Worm (Caenorhabditis elegans) whole organism, L4 larva: ENCODE measurements around the gene fubl-1.

ENCODE experiments used
- T26A8.4 ChIP-seq: fragments of 200-800 bp; sonication (Bioruptor generic); IDR thresholded peaks from 2 replicates; pipeline ENCODE4 v1.3.6; 2022; ENCODE audit warnings: missing genetic modification characterization, missing compliant biosample characterization
- Y48G9A.11 ChIP-seq: fragments of 200-800 bp; sonication (Bioruptor generic); IDR thresholded peaks from 2 replicates; pipeline ENCODE4 v1.3.6; 2022; ENCODE audit warnings: missing genetic modification reagents, missing genetic modification characterization, missing compliant biosample characterization
- ZK337.2 ChIP-seq: fragments of 200-800 bp; sonication (Bioruptor generic); IDR thresholded peaks from 2 replicates; pipeline ENCODE4 v1.3.6; 2022; ENCODE audit warnings: missing genetic modification reagents, missing genetic modification characterization, missing compliant biosample characterization
- aly-2 ChIP-seq: sonication (generic microtip); optimal IDR thresholded peaks from 2 replicates; lab custom pipeline; 2018; ENCODE audit warnings: missing biosample characterization, missing genetic modification characterization
- ceh-20 ChIP-seq: fragments of 200-800 bp; sonication (Bioruptor generic); IDR thresholded peaks from 2 replicates; pipeline ENCODE4 v1.3.6; 2022; ENCODE audit warnings: missing genetic modification reagents, missing genetic modification characterization, missing compliant biosample characterization
- ceh-62 ChIP-seq: sonication (generic microtip); optimal IDR thresholded peaks from 2 replicates; lab custom pipeline; 2017; ENCODE audit warnings: missing biosample characterization, missing genetic modification characterization
- ces-1 ChIP-seq: fragments of 150-350 bp; sonication (generic microtip); optimal IDR thresholded peaks from 4 replicates; lab custom pipeline; 2014; ENCODE audit warnings: missing biosample characterization, missing genetic modification reagents, missing genetic modification characterization
- daf-16 ChIP-seq, 3 experiments: sonication (generic microtip); optimal IDR thresholded peaks; 2 replicates each; lab custom pipeline; 2016 to 2017; ENCODE audit warnings: missing genetic modification characterization in 3 of 3, missing genetic modification reagents in 3 of 3, mild to moderate bottlenecking in 2 of 3, missing compliant biosample characterization in 2 of 3, missing biosample characterization in 1 of 3, moderate library complexity in 1 of 3
- dmd-6 ChIP-seq: fragments of 200-800 bp; sonication (Bioruptor generic); IDR thresholded peaks from 2 replicates; pipeline ENCODE4 v1.3.6; 2022; ENCODE audit warnings: missing genetic modification reagents, missing genetic modification characterization, missing compliant biosample characterization
- dmd-8 ChIP-seq: fragments of 200-800 bp; sonication (Bioruptor generic); IDR thresholded peaks from 2 replicates; pipeline ENCODE4 v1.3.6; 2022; ENCODE audit warnings: missing genetic modification characterization, missing compliant biosample characterization
- dve-1 ChIP-seq: sonication (generic microtip); optimal IDR thresholded peaks from 2 replicates; lab custom pipeline; 2017; ENCODE audit warnings: antibody characterized with exemption, mild to moderate bottlenecking, missing genetic modification characterization, missing compliant biosample characterization; ENCODE audit not compliant: insufficient read depth
- hif-1 ChIP-seq, 2 experiments: sonication (generic microtip); optimal IDR thresholded peaks; 2 replicates each; lab custom pipeline; 2016 to 2017; ENCODE audit warnings: missing compliant biosample characterization in 2 of 2, missing genetic modification characterization in 2 of 2, missing genetic modification reagents in 2 of 2, missing genotype in 2 of 2, mild to moderate bottlenecking in 1 of 2
- hlh-11 ChIP-seq: fragments of 200-800 bp; sonication (Bioruptor generic); optimal IDR thresholded peaks from 2 replicates; lab custom pipeline; 2018; ENCODE audit warnings: mild to moderate bottlenecking, missing genetic modification characterization, missing compliant biosample characterization
- hlh-30 ChIP-seq: sonication (generic microtip); optimal IDR thresholded peaks from 2 replicates; lab custom pipeline; 2017; ENCODE audit warnings: antibody characterized with exemption, mild to moderate bottlenecking, missing genetic modification characterization, missing compliant biosample characterization; ENCODE audit not compliant: insufficient read depth
- lin-1 ChIP-seq: fragments of 200-800 bp; sonication (Bioruptor generic); IDR thresholded peaks from 2 replicates; pipeline ENCODE4 v1.3.6; 2022; ENCODE audit warnings: missing genetic modification reagents, missing genetic modification characterization, missing compliant biosample characterization
- lin-29 ChIP-seq: fragments of 200-800 bp; sonication (Bioruptor generic); IDR thresholded peaks from 2 replicates; pipeline ENCODE4 v1.3.6; 2022; ENCODE audit warnings: missing genetic modification reagents, missing genetic modification characterization, missing compliant biosample characterization
- lin-38 ChIP-seq: fragments of 200-800 bp; sonication (Bioruptor generic); IDR thresholded peaks from 2 replicates; pipeline ENCODE4 v1.3.6; 2022; ENCODE audit warnings: missing genetic modification reagents, missing genetic modification characterization, missing compliant biosample characterization
- lsy-2 ChIP-seq, 2 experiments: fragments of 150-350 bp in 1 of 2; sonication (generic microtip) in 1 of 2; optimal IDR thresholded peaks; 2 replicates each; lab custom pipeline; 2014 to 2017; ENCODE audit warnings: missing biosample characterization in 2 of 2, missing genetic modification characterization in 2 of 2
- madf-5 ChIP-seq, 2 experiments: fragments of 200-800 bp; sonication (Bioruptor generic); IDR thresholded peaks; 2 replicates each; pipeline ENCODE4 v1.3.6; 2022; ENCODE audit warnings: missing compliant biosample characterization in 2 of 2, missing genetic modification characterization in 2 of 2
- mdl-1 ChIP-seq, 2 experiments: fragments of 150-350 bp in 1 of 2; sonication (generic microtip) in 1 of 2; optimal IDR thresholded peaks; 2 replicates each; lab custom pipeline; 2014 to 2017; ENCODE audit warnings: missing biosample characterization in 2 of 2, missing genetic modification characterization in 2 of 2
- mep-1 ChIP-seq: fragments of 150-350 bp; sonication (generic microtip); optimal IDR thresholded peaks from 3 replicates; lab custom pipeline; 2014; ENCODE audit warnings: missing biosample characterization, missing genetic modification characterization
- nhr-102 ChIP-seq: sonication (generic microtip); optimal IDR thresholded peaks from 2 replicates; lab custom pipeline; 2016; ENCODE audit warnings: mild to moderate bottlenecking, missing genetic modification characterization, moderate library complexity, missing compliant biosample characterization
- nhr-237 ChIP-seq: sonication (generic microtip); optimal IDR thresholded peaks from 2 replicates; lab custom pipeline; 2017; ENCODE audit warnings: missing biosample characterization, missing genetic modification characterization
- nhr-28 ChIP-seq: fragments of 150-350 bp; optimal IDR thresholded peaks from 2 replicates; lab custom pipeline; 2014; ENCODE audit warnings: missing biosample characterization, missing genetic modification characterization
- nhr-48 ChIP-seq: sonication (generic microtip); optimal IDR thresholded peaks from 2 replicates; lab custom pipeline; 2016; ENCODE audit warnings: mild to moderate bottlenecking, missing genetic modification characterization, missing compliant biosample characterization
- nhr-77 ChIP-seq: fragments of 150-350 bp; optimal IDR thresholded peaks from 2 replicates; lab custom pipeline; 2014; ENCODE audit warnings: missing biosample characterization, missing genetic modification characterization
- php-3 ChIP-seq: fragments of 200-800 bp; sonication (Bioruptor generic); IDR thresholded peaks from 2 replicates; pipeline ENCODE4 v1.3.6; 2022; ENCODE audit warnings: missing genetic modification reagents, missing genetic modification characterization, missing compliant biosample characterization
- pqm-1 ChIP-seq: sonication (generic microtip); optimal IDR thresholded peaks from 2 replicates; lab custom pipeline; 2017; ENCODE audit warnings: missing biosample characterization, missing genetic modification characterization
- sdz-12 ChIP-seq: fragments of 200-800 bp; sonication (Bioruptor generic); optimal IDR thresholded peaks from 2 replicates; lab custom pipeline; 2018; ENCODE audit warnings: mild to moderate bottlenecking, missing genetic modification characterization, missing compliant biosample characterization
- skn-1 ChIP-seq: fragments of 150-350 bp; optimal IDR thresholded peaks from 2 replicates; lab custom pipeline; 2014; ENCODE audit warnings: missing biosample characterization, missing genetic modification characterization
- snpc-4 ChIP-seq: fragments of 150-350 bp; optimal IDR thresholded peaks from 2 replicates; lab custom pipeline; 2014; ENCODE audit warnings: missing biosample characterization, missing genetic modification characterization
- spr-1 ChIP-seq: sonication (generic microtip); optimal IDR thresholded peaks from 2 replicates; lab custom pipeline; 2016; ENCODE audit warnings: mild to moderate bottlenecking, missing genetic modification characterization, missing compliant biosample characterization
- unc-62 ChIP-seq, 3 experiments: fragments of 150-350 bp in 1 of 3; sonication (generic microtip); optimal IDR thresholded peaks in 2 of 3; peaks in 1 of 3; 1 replicate in 1 of 3; 2 replicates in 2 of 3; lab custom pipeline; 2014 to 2017; ENCODE audit warnings: missing biosample characterization in 3 of 3, missing genetic modification characterization in 3 of 3, missing genetic modification reagents in 3 of 3, missing genotype in 1 of 3
- zip-2 ChIP-seq: fragments of 150-350 bp; optimal IDR thresholded peaks from 2 replicates; lab custom pipeline; 2014; ENCODE audit warnings: missing biosample characterization, missing genetic modification characterization
- ztf-7 ChIP-seq: fragments of 150-350 bp; optimal IDR thresholded peaks from 2 replicates; lab custom pipeline; 2014; ENCODE audit warnings: missing biosample characterization, missing genetic modification characterization

Gene fubl-1

DNA sequence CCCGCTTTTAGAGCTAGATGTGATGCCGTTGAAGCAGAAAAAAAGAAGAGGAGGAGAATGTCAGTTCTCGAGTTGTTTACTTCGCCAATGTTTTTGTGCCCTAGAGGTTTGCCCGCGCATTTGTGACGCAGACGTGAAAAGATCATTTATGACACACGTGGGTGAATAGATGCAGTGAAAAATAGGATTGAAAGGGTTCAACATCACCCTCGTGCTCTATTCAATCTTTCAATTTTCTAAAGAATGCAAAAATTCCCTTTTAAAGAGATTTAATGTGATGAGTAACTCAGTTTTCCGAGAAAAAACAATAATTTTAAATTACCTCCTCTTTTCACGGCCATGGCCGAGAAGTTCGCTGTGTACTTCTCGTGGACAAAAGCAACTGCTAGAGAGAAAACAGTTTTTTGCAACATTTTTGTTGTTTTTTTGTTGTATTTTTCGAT lies 7.8 kb upstream of the fubl-1 start (continued):
- TF ChIP-seq aly-2 (no peak), lsy-2 (tag; optimal IDR thresholded peaks at IDR 0.05; lab: Kevin White, UChicago) (peak; percentile 28 to 47), nhr-77 (tag; lab: Kevin White, UChicago) (no peak)

DNA sequence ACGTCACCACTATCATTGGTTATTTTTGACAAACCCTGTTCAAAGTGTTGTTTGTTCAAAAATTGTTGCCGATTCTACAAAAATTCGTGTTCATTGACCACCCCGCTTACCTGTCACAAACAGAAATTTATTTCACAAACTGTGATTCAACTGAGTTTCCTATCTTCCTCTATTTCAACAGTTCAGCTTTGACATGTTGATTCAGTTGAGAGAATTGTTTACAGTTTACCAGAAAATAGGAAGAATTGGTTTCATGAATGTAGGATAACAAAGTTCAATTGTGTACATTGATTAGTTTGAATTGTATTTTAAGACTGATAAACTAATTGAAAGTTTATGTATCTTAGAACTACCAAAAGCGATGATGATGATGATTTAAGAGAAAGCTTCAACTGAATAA lies 6.9 kb upstream of the fubl-1 start:
- no peak for TF ChIP-seq ceh-20 (GFP tag; lab: Robert Waterston, UW)
- peak; percentile 53 for TF ChIP-seq dve-1 (tag; lab: Kevin White, UChicago)
- TF ChIP-seq nhr-77 (tag; lab: Kevin White, UChicago): peak; percentile 34
- peak; percentile 69 for TF ChIP-seq nhr-28
- TF ChIP-seq lin-38 (GFP tag; lab: Robert Waterston, UW): no peak
- no peak for TF ChIP-seq T26A8.4 (GFP tag; lab: Robert Waterston, UW)
- no peak for TF ChIP-seq nhr-102
- no peak for TF ChIP-seq php-3
- TF ChIP-seq daf-16 (GFP tag; optimal IDR thresholded peaks at IDR 0.05; lab: Kevin White, UChicago): no peak
- TF ChIP-seq daf-16 (tag; optimal IDR thresholded peaks at IDR 0.05; lab: Kevin White, UChicago): peak; percentile 100
- TF ChIP-seq hlh-11 (tag; lab: Kevin White, UChicago): peak; percentile 45
- TF ChIP-seq nhr-48 (tag; lab: Kevin White, UChicago): no peak
- no peak for TF ChIP-seq mep-1 (tag; lab: Kevin White, UChicago)
- TF ChIP-seq ceh-62: no peak
- no peak for TF ChIP-seq sdz-12 (GFP tag; lab: Kevin White, UChicago)
- peak; percentile 22 for TF ChIP-seq pqm-1
- no peak for TF ChIP-seq spr-1 (tag; lab: Kevin White, UChicago)

DNA sequence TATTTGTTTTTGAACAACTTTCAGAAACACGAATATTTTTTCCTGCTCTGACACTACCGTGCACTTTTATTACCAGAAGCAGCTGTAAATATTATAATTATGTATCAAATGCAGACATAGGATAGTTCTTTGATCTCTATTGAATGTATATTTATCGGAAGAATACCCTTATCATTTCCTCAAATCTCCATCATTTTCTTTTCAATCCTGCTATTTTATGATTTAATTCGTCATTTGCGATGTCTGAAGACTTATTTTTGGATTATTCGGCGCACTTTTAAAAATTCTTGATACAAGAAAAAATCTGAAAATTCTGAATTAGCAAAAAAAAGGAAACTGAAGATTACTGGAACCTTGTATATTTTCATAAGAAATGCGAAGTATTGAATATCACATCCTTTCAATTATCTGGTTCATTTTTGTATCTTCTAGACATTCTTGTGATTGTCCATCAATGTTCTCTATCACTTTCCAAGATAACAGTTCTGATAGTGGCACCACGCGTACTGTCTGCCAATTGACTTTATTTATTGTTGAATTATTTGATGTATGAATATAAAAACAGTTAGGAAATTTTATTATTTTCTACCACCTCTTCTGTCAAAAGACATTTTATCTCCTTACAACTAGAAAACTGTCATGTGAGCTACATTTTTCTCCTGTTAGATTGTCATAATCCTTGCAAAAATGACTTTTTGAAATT lies 5.5 kb upstream of the fubl-1 start:
- no peak for TF ChIP-seq daf-16 (GFP tag; optimal IDR thresholded peaks at IDR 0.05; lab: Kevin White, UChicago)
- peak; percentile 73 for TF ChIP-seq daf-16 (tag; optimal IDR thresholded peaks at IDR 0.05; lab: Kevin White, UChicago)
- peak; percentile 50 for TF ChIP-seq pqm-1
- no peak for TF ChIP-seq snpc-4 (tag; lab: Kevin White, UChicago)
- no peak for TF ChIP-seq lin-29 (GFP tag; lab: Robert Waterston, UW)
- peak; percentile 67 for TF ChIP-seq nhr-28
- TF ChIP-seq dmd-8 (GFP tag; lab: Robert Waterston, UW): no peak
- no peak for TF ChIP-seq ceh-62
- TF ChIP-seq madf-5 (GFP tag; IDR thresholded peaks at IDR 0.05; lab: Robert Waterston, UW): no peak
- peak; percentile 57 for TF ChIP-seq dve-1 (tag; lab: Kevin White, UChicago)
- TF ChIP-seq ZK337.2 (GFP tag; lab: Robert Waterston, UW): no peak
- TF ChIP-seq lin-1 (GFP tag; lab: Robert Waterston, UW): no peak
- no peak for TF ChIP-seq nhr-237 (tag; lab: Kevin White, UChicago)
- TF ChIP-seq zip-2: no peak
- peak; percentile 34 for TF ChIP-seq hlh-11 (tag; lab: Kevin White, UChicago)
- TF ChIP-seq hlh-30 (tag; lab: Kevin White, UChicago): peak; percentile 20
- peak; percentile 86 for TF ChIP-seq php-3
- no peak for TF ChIP-seq skn-1 (tag; lab: Kevin White, UChicago)
- peak; percentile 18; the same call in 1 of the 2 replicates for TF ChIP-seq dmd-6 (GFP tag; lab: Robert Waterston, UW)
- TF ChIP-seq Y48G9A.11 (GFP tag; lab: Robert Waterston, UW): no peak
- peak in 1 of 2 experiments; percentile 5 for TF ChIP-seq mdl-1 (tag; optimal IDR thresholded peaks at IDR 0.05; lab: Kevin White, UChicago)
- TF ChIP-seq nhr-48 (tag; lab: Kevin White, UChicago): no peak
- TF ChIP-seq, all 104 proteins: peak for 9

DNA sequence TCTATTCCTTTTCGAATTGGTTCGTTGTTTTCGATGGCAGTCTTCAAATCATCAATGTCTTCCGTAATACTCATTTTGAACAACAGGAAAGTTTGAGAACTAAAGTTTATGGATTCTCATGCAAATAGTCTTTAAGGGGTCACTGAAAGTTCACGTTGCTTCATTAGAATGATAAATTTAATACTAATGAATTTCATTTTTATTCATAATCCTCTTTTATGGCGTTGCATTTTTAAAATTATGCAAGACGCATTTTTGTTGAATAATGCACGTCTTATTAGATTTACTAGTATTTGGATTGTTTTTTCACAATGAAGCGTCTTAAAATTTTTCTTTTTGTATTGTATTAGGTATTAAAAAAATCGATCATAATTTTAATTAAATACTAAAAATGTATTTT lies 4.4 kb upstream of the fubl-1 start, which contains the start of gene C12D8.9:
Gene C12D8.9 (minus strand): TSS at position 101 of the 400 bp plus-strand sequence.
- no peak for TF ChIP-seq hif-1 (tag; optimal IDR thresholded peaks at IDR 0.05; lab: Kevin White, UChicago)
- TF ChIP-seq ztf-7: no peak
- TF ChIP-seq unc-62 (GFP tag; optimal IDR thresholded peaks at IDR 0.05 in 1 of 2; lab: Kevin White, UChicago): peak in 1 of 2 experiments; percentile 24
- no peak for TF ChIP-seq unc-62 (tag; optimal IDR thresholded peaks at IDR 0.05; lab: Kevin White, UChicago)
- TF ChIP-seq ces-1 (GFP tag; lab: Kevin White, UChicago): no peak
- no peak for TF ChIP-seq zip-2
